Fruit fly (Drosophila melanogaster) whole organism, embryonic: ENCODE data around the gene scaf6.
A peak's percentile ranks its signal among the peaks of the same experiment; 100 is the strongest.

Experiments
- CG31224 ChIP-seq: fragments of 200-800 bp; sonication (Bioruptor generic); IDR thresholded peaks from 2 replicates; pipeline ENCODE4 v1.3.6; 2022; ENCODE audit warnings: missing biosample characterization, missing genetic modification characterization
- CG32767 ChIP-seq: fragments of 200-800 bp; sonication (Bioruptor generic); IDR thresholded peaks from 2 replicates; pipeline ENCODE4 v1.3.6; 2022; ENCODE audit warnings: missing biosample characterization, missing genetic modification characterization
- Hey ChIP-seq: fragments of 200-800 bp; sonication (Bioruptor generic); optimal IDR thresholded peaks from 3 replicates; lab custom pipeline; 2018; ENCODE audit warnings: missing biosample characterization, mild to moderate bottlenecking, missing genetic modification characterization
- Mad ChIP-seq: fragments of 200-800 bp; sonication (Bioruptor generic); optimal IDR thresholded peaks from 2 replicates; lab custom pipeline; 2016; ENCODE audit warnings: missing biosample characterization, missing genetic modification characterization
- eve ChIP-seq, 2 experiments: fragments of >200 bp; optimal IDR thresholded peaks; 2 replicates each; lab custom pipeline; 2017; ENCODE audit warnings: missing biosample characterization in 2 of 2, missing genetic modification characterization in 2 of 2
- psq ChIP-seq: fragments of 200-800 bp; sonication (Bioruptor generic); optimal IDR thresholded peaks from 2 replicates; lab custom pipeline; 2017; ENCODE audit warnings: missing biosample characterization, missing genetic modification characterization
- sob ChIP-seq: fragments of 200-800 bp; sonication (Bioruptor generic); IDR thresholded peaks from 2 replicates; pipeline ENCODE4 v1.3.6; 2022; ENCODE audit warnings: missing biosample characterization, missing genetic modification characterization

DNA sequence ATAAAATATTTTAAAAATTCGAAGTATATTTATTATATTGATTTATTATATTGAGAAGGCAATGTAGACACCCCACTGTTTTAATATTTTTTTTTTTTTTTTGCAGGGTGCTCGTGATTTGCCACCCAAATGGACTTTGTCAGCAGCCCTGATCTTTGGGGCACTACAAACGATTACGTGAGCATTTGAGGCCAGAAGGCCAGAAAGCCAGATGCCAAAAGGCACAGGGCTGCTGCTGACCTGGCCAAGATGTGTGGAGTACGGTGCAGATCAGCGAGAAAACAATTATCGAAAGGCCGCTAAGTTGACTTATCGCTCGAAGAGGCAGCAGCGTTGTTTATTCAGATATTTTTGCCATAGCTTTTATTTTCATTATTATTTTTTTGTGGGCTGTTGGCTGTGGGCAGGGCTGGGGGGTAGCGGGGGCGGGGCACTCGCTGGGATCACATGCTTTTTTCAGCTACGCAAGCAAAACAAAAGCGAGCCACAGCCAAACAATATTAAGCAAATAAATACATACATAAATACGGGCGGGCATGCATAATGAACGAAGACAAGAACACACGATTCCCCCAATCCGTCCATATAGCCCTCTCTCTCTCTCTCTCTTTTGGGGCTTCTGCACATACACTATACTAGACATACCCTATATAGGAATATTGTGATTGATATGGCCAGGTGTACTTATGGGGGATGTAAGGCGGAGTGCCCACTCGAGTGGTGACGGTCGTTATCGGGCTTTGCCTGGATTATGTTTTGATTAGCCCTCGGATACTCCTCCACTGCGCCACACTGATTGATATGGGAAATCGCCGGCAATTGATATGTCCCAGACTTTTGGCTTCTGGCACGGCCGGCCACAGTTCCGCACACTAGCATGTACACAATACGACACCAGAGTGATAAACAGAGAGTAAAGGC is 38.9 kb downstream of the scaf6 start:
- TF ChIP-seq sob (GFP tag; lab: Robert Waterston, UW) (0 out of 2 replicates have a peak, but pooled peaks have one; percentile 8), CG32767 (no peak), eve (GFP tag; optimal IDR thresholded peaks at IDR 0.05; lab: Kevin White, UChicago) (no peak), Hey (tag; lab: Kevin White, UChicago) (peak; percentile 69), CG31224 (GFP tag; lab: Robert Waterston, UW) (peak; percentile 5; the same call in 1 of the 2 replicates), Mad (GFP tag; lab: Kevin White, UChicago) (no peak), psq (GFP tag; lab: Kevin White, UChicago) (no peak)
